Worm (Caenorhabditis elegans) whole organism, L1 larva: Measurements from ENCODE around the gene cutl-28.

Experiments used
- Y116A8C.19 ChIP-seq: sonication (generic microtip); optimal IDR thresholded peaks from 2 replicates; lab custom pipeline; 2016; ENCODE audit warnings: missing compliant biosample characterization, missing genetic modification characterization, borderline replicate concordance
- blmp-1 ChIP-seq: fragments of 150-350 bp; optimal IDR thresholded peaks from 2 replicates; lab custom pipeline; 2014; ENCODE audit warnings: missing biosample characterization, missing genetic modification characterization
- egl-27 ChIP-seq, 2 experiments: fragments of 150-350 bp in 1 of 2; sonication (generic microtip); optimal IDR thresholded peaks; 3 replicates each; lab custom pipeline; 2017 to 2018; ENCODE audit warnings: missing biosample characterization in 2 of 2, missing genetic modification characterization in 2 of 2, missing genetic modification reagents in 2 of 2
- elt-3 ChIP-seq, 6 experiments: fragments of 150-350 bp in 1 of 6; sonication (generic microtip); optimal IDR thresholded peaks; 2 replicates each; lab custom pipeline; 2017 to 2018; ENCODE audit warnings: missing biosample characterization in 6 of 6, missing genetic modification characterization in 6 of 6, inconsistent platforms in 1 of 6
- fos-1 ChIP-seq: fragments of 150-350 bp; optimal IDR thresholded peaks from 2 replicates; lab custom pipeline; 2014; ENCODE audit warnings: missing biosample characterization, missing genetic modification characterization
- lin-13 ChIP-seq: fragments of 150-350 bp; optimal IDR thresholded peaks from 2 replicates; lab custom pipeline; 2014; ENCODE audit warnings: missing biosample characterization, missing genetic modification reagents, missing genetic modification characterization
- mab-9 ChIP-seq: fragments of 200-800 bp; sonication (Bioruptor generic); IDR thresholded peaks from 2 replicates; pipeline ENCODE4 v1.3.6; 2022; ENCODE audit warnings: missing genetic modification reagents, missing genetic modification characterization, missing compliant biosample characterization
- mep-1 ChIP-seq: fragments of 150-350 bp; optimal IDR thresholded peaks from 2 replicates; lab custom pipeline; 2014; ENCODE audit warnings: missing biosample characterization, missing genetic modification characterization
- nhr-12 ChIP-seq: sonication (generic microtip); optimal IDR thresholded peaks from 2 replicates; lab custom pipeline; 2017; ENCODE audit warnings: missing biosample characterization, missing genetic modification characterization
- nhr-77 ChIP-seq: fragments of 150-350 bp; optimal IDR thresholded peaks from 2 replicates; lab custom pipeline; 2014; ENCODE audit warnings: missing biosample characterization, missing genetic modification characterization
- unc-86 ChIP-seq: sonication (generic microtip); optimal IDR thresholded peaks from 2 replicates; lab custom pipeline; 2016; ENCODE audit warnings: missing genetic modification characterization, missing compliant biosample characterization
- ztf-11 ChIP-seq, 2 experiments: sonication (generic microtip); optimal IDR thresholded peaks; 2 replicates each; lab custom pipeline; 2016 to 2017; ENCODE audit warnings: missing genetic modification characterization in 2 of 2, missing biosample characterization in 1 of 2, missing compliant biosample characterization in 1 of 2

DNA sequence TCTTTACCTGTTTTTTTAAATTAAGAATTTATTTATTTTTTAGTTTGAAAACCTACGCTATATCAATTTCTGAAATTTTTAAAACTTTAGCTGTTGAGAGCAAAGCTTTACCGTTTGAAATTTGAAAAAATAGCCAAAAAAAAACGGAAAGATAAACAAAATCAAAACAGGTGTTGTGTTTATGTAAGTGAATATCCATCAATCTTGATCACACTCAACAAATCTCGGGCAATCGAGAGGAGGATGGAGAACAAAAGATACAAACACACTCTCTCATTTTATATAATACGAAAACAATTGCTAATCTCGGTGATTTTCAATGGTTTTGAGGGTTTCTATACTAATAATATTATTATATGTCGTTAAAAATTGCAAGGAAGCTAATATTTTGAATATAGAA, 22.7 kb upstream of the cutl-28 start:
- TF ChIP-seq ztf-11 (tag; optimal IDR thresholded peaks at IDR 0.05; lab: Kevin White, UChicago) (no peak), unc-86 (tag; lab: Kevin White, UChicago) (no peak), blmp-1 (tag; lab: Kevin White, UChicago) (peak; percentile 15), mab-9 (no peak), nhr-77 (tag; lab: Kevin White, UChicago) (no peak), lin-13 (GFP tag; lab: Kevin White, UChicago) (no peak), egl-27 (tag; optimal IDR thresholded peaks at IDR 0.05; lab: Kevin White, UChicago) (no peak), fos-1 (tag; lab: Kevin White, UChicago) (no peak), Y116A8C.19 (tag; lab: Kevin White, UChicago) (no peak), elt-3 (tag; optimal IDR thresholded peaks at IDR 0.05; lab: Kevin White, UChicago) (no peak), mep-1 (tag; lab: Kevin White, UChicago) (no peak), nhr-12 (tag; lab: Kevin White, UChicago) (no peak)
